Fruit fly (Drosophila melanogaster) whole organism, embryonic: ENCODE results near the gene eIF2gamma.
A peak's percentile ranks its signal among the peaks of the same experiment; 100 is the strongest.

Source experiments
- Abd-B ChIP-seq: fragments of 200-800 bp; sonication (Bioruptor generic); optimal IDR thresholded peaks from 2 replicates; lab custom pipeline; 2018; ENCODE audit warnings: missing biosample characterization, mild to moderate bottlenecking, missing genetic modification characterization, moderate library complexity
- Bgb ChIP-seq: fragments of 200-800 bp; sonication (Bioruptor generic); IDR thresholded peaks from 2 replicates; pipeline ENCODE4 v1.3.6; 2022; ENCODE audit warnings: missing biosample characterization, missing genetic modification characterization; ENCODE audit not compliant: partially characterized antibody
- CG10147 ChIP-seq: fragments of 200-800 bp; sonication (Bioruptor generic); optimal IDR thresholded peaks from 2 replicates; lab custom pipeline; 2019; ENCODE audit warnings: missing biosample characterization, mild to moderate bottlenecking, missing genetic modification characterization, moderate library complexity
- CG11398 ChIP-seq: fragments of 200-800 bp; sonication (Bioruptor generic); optimal IDR thresholded peaks from 2 replicates; lab custom pipeline; 2016; ENCODE audit warnings: missing biosample characterization, missing genetic modification characterization
- CG12391 ChIP-seq: fragments of 200-800 bp; sonication (Bioruptor generic); optimal IDR thresholded peaks from 3 replicates; lab custom pipeline; 2018; ENCODE audit warnings: missing biosample characterization, mild to moderate bottlenecking, missing genetic modification characterization, moderate library complexity
- CG14014 ChIP-seq: fragments of 200-800 bp; sonication (Bioruptor generic); IDR thresholded peaks from 2 replicates; pipeline ENCODE4 v1.3.6; 2022; ENCODE audit warnings: missing biosample characterization, missing genetic modification characterization
- CG14050 ChIP-seq: fragments of 200-800 bp; sonication (Bioruptor generic); IDR thresholded peaks from 3 replicates; pipeline ENCODE4 v1.3.6; 2022; ENCODE audit warnings: missing biosample characterization, missing genetic modification characterization
- CG14965 ChIP-seq: fragments of 200-800 bp; sonication (Bioruptor generic); optimal IDR thresholded peaks from 2 replicates; lab custom pipeline; 2016; ENCODE audit warnings: missing biosample characterization, missing genetic modification characterization, borderline replicate concordance
- CG15696 ChIP-seq: fragments of 200-800 bp; sonication (Bioruptor generic); optimal IDR thresholded peaks from 2 replicates; lab custom pipeline; 2019; ENCODE audit warnings: missing biosample characterization, mild to moderate bottlenecking, missing genetic modification characterization, moderate library complexity
- CG17912 ChIP-seq: fragments of 200-800 bp; sonication (Bioruptor generic); optimal IDR thresholded peaks from 2 replicates; lab custom pipeline; 2018; ENCODE audit warnings: missing biosample characterization, mild to moderate bottlenecking, missing genetic modification characterization
- CG2199 ChIP-seq: fragments of 200-800 bp; sonication (Bioruptor generic); IDR thresholded peaks from 3 replicates; pipeline ENCODE4 v1.3.6; 2022; ENCODE audit warnings: missing biosample characterization, missing genetic modification characterization
- CG32532 ChIP-seq: fragments of 200-800 bp; sonication (Bioruptor generic); IDR thresholded peaks from 2 replicates; pipeline ENCODE4 v1.3.6; 2022; ENCODE audit warnings: missing biosample characterization, missing genetic modification characterization
- CG3995 ChIP-seq: fragments of 200-800 bp; sonication (Bioruptor generic); optimal IDR thresholded peaks from 3 replicates; lab custom pipeline; 2016; ENCODE audit warnings: missing biosample characterization, missing genetic modification characterization
- CG4282 ChIP-seq: fragments of 200-800 bp; sonication (Bioruptor generic); optimal IDR thresholded peaks from 2 replicates; lab custom pipeline; 2016; ENCODE audit warnings: missing biosample characterization, missing genetic modification characterization
- CG4617 ChIP-seq: fragments of 200-800 bp; sonication (Bioruptor generic); optimal IDR thresholded peaks from 3 replicates; lab custom pipeline; 2016; ENCODE audit warnings: missing biosample characterization, missing genetic modification characterization, borderline replicate concordance
- CG4707 ChIP-seq: fragments of 200-800 bp; sonication (Bioruptor generic); optimal IDR thresholded peaks from 2 replicates; lab custom pipeline; 2018; ENCODE audit warnings: missing biosample characterization, mild to moderate bottlenecking, missing genetic modification characterization, moderate library complexity
- CG7372 ChIP-seq: fragments of 200-800 bp; sonication (Bioruptor generic); IDR thresholded peaks from 2 replicates; pipeline ENCODE4 v1.3.6; 2022; ENCODE audit warnings: missing biosample characterization, missing genetic modification characterization
- CG7839 ChIP-seq: fragments of 200-800 bp; sonication (Bioruptor generic); optimal IDR thresholded peaks from 3 replicates; lab custom pipeline; 2018; ENCODE audit warnings: missing biosample characterization, mild to moderate bottlenecking, missing genetic modification characterization, moderate library complexity
- CG9876 ChIP-seq: fragments of 200-800 bp; sonication (Bioruptor generic); optimal IDR thresholded peaks from 2 replicates; lab custom pipeline; 2016; ENCODE audit warnings: missing biosample characterization, missing genetic modification characterization
- Chrac-16 ChIP-seq: fragments of 200-800 bp; sonication (Bioruptor generic); optimal IDR thresholded peaks from 3 replicates; lab custom pipeline; 2016; ENCODE audit warnings: missing biosample characterization, missing genetic modification characterization
- CkIIα-i1 ChIP-seq: fragments of 200-800 bp; sonication (Bioruptor generic); IDR thresholded peaks from 2 replicates; pipeline ENCODE4 v1.3.6; 2022; ENCODE audit warnings: missing biosample characterization, missing genetic modification characterization
- Doc2 ChIP-seq: fragments of 200-800 bp; sonication (Bioruptor generic); IDR thresholded peaks from 2 replicates; pipeline ENCODE4 v1.3.6; 2022; ENCODE audit warnings: missing biosample characterization, missing genetic modification characterization
- ERR ChIP-seq: fragments of 200-800 bp; sonication (Bioruptor generic); optimal IDR thresholded peaks from 2 replicates; lab custom pipeline; 2016; ENCODE audit warnings: missing biosample characterization, missing genetic modification characterization
- Hr78 ChIP-seq, 2 experiments: fragments of 200-800 bp in 1 of 2; fragments of >200 bp in 1 of 2; sonication (Bioruptor generic) in 1 of 2; optimal IDR thresholded peaks; 2 replicates each; lab custom pipeline; 2017 to 2019; ENCODE audit warnings: missing biosample characterization in 2 of 2, missing genetic modification characterization in 2 of 2, mild to moderate bottlenecking in 1 of 2, moderate library complexity in 1 of 2
- Max ChIP-seq: fragments of 200-800 bp; sonication (Bioruptor generic); optimal IDR thresholded peaks from 2 replicates; lab custom pipeline; 2016; ENCODE audit warnings: missing biosample characterization, mild to moderate bottlenecking, missing genetic modification characterization
- Oli ChIP-seq: fragments of 200-800 bp; sonication (Bioruptor generic); optimal IDR thresholded peaks from 2 replicates; lab custom pipeline; 2018; ENCODE audit warnings: missing biosample characterization, mild to moderate bottlenecking, missing genetic modification characterization, moderate library complexity
- PHDP ChIP-seq: fragments of 200-800 bp; sonication (Bioruptor generic); optimal IDR thresholded peaks from 3 replicates; lab custom pipeline; 2018; ENCODE audit warnings: missing biosample characterization, mild to moderate bottlenecking, missing genetic modification characterization, moderate library complexity
- Pdp1 ChIP-seq, 2 experiments: fragments of 200-800 bp; sonication (Bioruptor generic); optimal IDR thresholded peaks; 3 replicates each; lab custom pipeline; 2016; ENCODE audit warnings: missing biosample characterization in 2 of 2, missing genetic modification characterization in 2 of 2, mild to moderate bottlenecking in 1 of 2, moderate library complexity in 1 of 2
- Ravus ChIP-seq: fragments of 200-800 bp; sonication (Bioruptor generic); IDR thresholded peaks from 2 replicates; pipeline ENCODE4 v1.3.6; 2022; ENCODE audit warnings: missing biosample characterization, missing genetic modification characterization
- Trl ChIP-seq, 3 experiments: fragments of >200 bp in 2 of 3; fragments of 200-800 bp in 1 of 3; sonication (Bioruptor generic) in 1 of 3; optimal IDR thresholded peaks; 2 replicates in 1 of 3; 3 replicates in 2 of 3; lab custom pipeline; 2016 to 2017; ENCODE audit warnings: missing biosample characterization in 1 of 3, missing genetic modification characterization in 1 of 3
- Vsx1 ChIP-seq: fragments of 200-800 bp; sonication (Bioruptor generic); optimal IDR thresholded peaks from 2 replicates; lab custom pipeline; 2017; ENCODE audit warnings: missing biosample characterization, mild to moderate bottlenecking, missing genetic modification characterization, missing genetic modification reagents
- YL-1 ChIP-seq: fragments of 200-800 bp; sonication (Bioruptor generic); optimal IDR thresholded peaks from 3 replicates; lab custom pipeline; 2017; ENCODE audit warnings: missing biosample characterization, mild to moderate bottlenecking, missing genetic modification characterization
- ab ChIP-seq: fragments of 200-800 bp; sonication (Bioruptor generic); optimal IDR thresholded peaks from 2 replicates; lab custom pipeline; 2016; ENCODE audit warnings: missing biosample characterization, missing genetic modification characterization
- amos ChIP-seq: fragments of 200-800 bp; sonication (Bioruptor generic); IDR thresholded peaks from 2 replicates; pipeline ENCODE4 v1.3.6; 2022; ENCODE audit warnings: missing biosample characterization, missing genetic modification characterization; ENCODE audit not compliant: partially characterized antibody
- ato ChIP-seq: fragments of 200-800 bp; sonication (Bioruptor generic); IDR thresholded peaks from 2 replicates; pipeline ENCODE4 v1.3.6; 2022; ENCODE audit warnings: missing biosample characterization, missing genetic modification characterization; ENCODE audit not compliant: partially characterized antibody
- btn ChIP-seq: fragments of 200-800 bp; sonication (Bioruptor generic); optimal IDR thresholded peaks from 2 replicates; lab custom pipeline; 2016; ENCODE audit warnings: missing biosample characterization, missing genetic modification characterization
- emc ChIP-seq: fragments of 200-800 bp; sonication (Bioruptor generic); optimal IDR thresholded peaks from 2 replicates; lab custom pipeline; 2016; ENCODE audit warnings: missing biosample characterization, missing genetic modification characterization
- eve ChIP-seq, 2 experiments: fragments of >200 bp; optimal IDR thresholded peaks; 2 replicates each; lab custom pipeline; 2017; ENCODE audit warnings: missing biosample characterization in 2 of 2, missing genetic modification characterization in 2 of 2
- eyg ChIP-seq: fragments of 200-800 bp; sonication (Bioruptor generic); optimal IDR thresholded peaks from 3 replicates; lab custom pipeline; 2016; ENCODE audit warnings: missing biosample characterization, missing genetic modification characterization
- gsb ChIP-seq: fragments of 200-800 bp; sonication (Bioruptor generic); IDR thresholded peaks from 2 replicates; pipeline ENCODE4 v1.3.6; 2022; ENCODE audit warnings: missing biosample characterization, missing genetic modification characterization
- jigr1 ChIP-seq: fragments of 200-800 bp; sonication (Bioruptor generic); IDR thresholded peaks from 3 replicates; pipeline ENCODE4 v1.3.6; 2022; ENCODE audit warnings: missing biosample characterization, missing genetic modification characterization
- lov ChIP-seq, 2 experiments: fragments of 200-800 bp in 1 of 2; fragments of >200 bp in 1 of 2; sonication (Bioruptor generic) in 1 of 2; IDR thresholded peaks in 1 of 2; optimal IDR thresholded peaks in 1 of 2; 2 replicates in 1 of 2; 3 replicates in 1 of 2; pipeline versions ENCODE4 v1.3.6 to Lab custom; 2017 to 2022; ENCODE audit warnings: missing biosample characterization in 1 of 2, missing genetic modification characterization in 1 of 2
- luna ChIP-seq: fragments of 200-800 bp; sonication (Bioruptor generic); optimal IDR thresholded peaks from 2 replicates; lab custom pipeline; 2016; ENCODE audit warnings: missing biosample characterization, missing genetic modification characterization
- ro ChIP-seq: fragments of 200-800 bp; sonication (Bioruptor generic); IDR thresholded peaks from 2 replicates; pipeline ENCODE4 v1.3.6; 2022; ENCODE audit warnings: missing biosample characterization, missing genetic modification characterization
- sd ChIP-seq: fragments of 200-800 bp; sonication (Bioruptor generic); optimal IDR thresholded peaks from 3 replicates; lab custom pipeline; 2018; ENCODE audit warnings: missing biosample characterization, mild to moderate bottlenecking, missing genetic modification characterization, moderate library complexity
- sens-2 ChIP-seq: fragments of 200-800 bp; sonication (Bioruptor generic); IDR thresholded peaks from 2 replicates; pipeline ENCODE4 v1.3.6; 2022; ENCODE audit warnings: missing biosample characterization, missing genetic modification characterization
- shn ChIP-seq: fragments of 200-800 bp; sonication (Bioruptor generic); optimal IDR thresholded peaks from 3 replicates; lab custom pipeline; 2016; ENCODE audit warnings: missing biosample characterization, missing genetic modification characterization
- so ChIP-seq: fragments of 200-800 bp; sonication (Bioruptor generic); IDR thresholded peaks from 3 replicates; pipeline ENCODE4 v1.3.6; 2022; ENCODE audit warnings: missing biosample characterization, missing genetic modification characterization
- sr ChIP-seq: fragments of 200-800 bp; sonication (Bioruptor generic); IDR thresholded peaks from 3 replicates; pipeline ENCODE4 v1.3.6; 2022; ENCODE audit warnings: missing biosample characterization, missing genetic modification characterization
- tup ChIP-seq: fragments of 200-800 bp; sonication (Bioruptor generic); optimal IDR thresholded peaks from 2 replicates; lab custom pipeline; 2016; ENCODE audit warnings: missing biosample characterization, mild to moderate bottlenecking, missing genetic modification characterization, moderate library complexity
- z ChIP-seq: fragments of 200-800 bp; sonication (Bioruptor generic); IDR thresholded peaks from 3 replicates; pipeline ENCODE4 v1.3.6; 2022; ENCODE audit warnings: missing biosample characterization, missing genetic modification characterization

The eIF2gamma gene

DNA sequence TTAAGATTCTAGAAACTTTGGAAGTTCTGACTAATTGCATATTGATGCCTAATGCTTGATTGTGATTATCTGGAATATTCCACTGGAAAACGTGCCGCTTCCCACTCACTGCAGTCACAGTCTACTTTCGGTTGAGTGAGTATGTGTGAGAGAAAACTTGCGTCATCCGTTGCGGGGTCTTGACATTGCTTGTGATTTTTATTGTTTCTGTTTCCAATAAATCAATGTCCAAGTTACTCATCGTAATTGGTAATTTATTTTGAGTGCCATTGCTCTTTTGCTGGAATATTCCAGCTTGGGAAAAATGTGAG lies 20.3 kb downstream of the eIF2gamma start:
- TF ChIP-seq sens-2 (GFP tag; lab: Robert Waterston, UW), result no peak
- no peak for TF ChIP-seq YL-1 (GFP tag; lab: Kevin White, UChicago)
- TF ChIP-seq CG14014, result no peak
- no peak for TF ChIP-seq so
- TF ChIP-seq CG11398 (GFP tag; lab: Kevin White, UChicago), result no peak
- TF ChIP-seq CG14965 (GFP tag; lab: Kevin White, UChicago), result no peak
- TF ChIP-seq Hr78 (GFP tag; optimal IDR thresholded peaks at IDR 0.05; lab: Kevin White, UChicago), result peak in 1 of 2 experiments; percentile 45
- no peak for TF ChIP-seq CG7372
- TF ChIP-seq PHDP (tag; lab: Kevin White, UChicago), result no peak
- TF ChIP-seq eve (GFP tag; optimal IDR thresholded peaks at IDR 0.05; lab: Kevin White, UChicago), result no peak
- no peak for TF ChIP-seq CG2199 (GFP tag; lab: Robert Waterston, UW)
- no peak for TF ChIP-seq CG4282 (GFP tag; lab: Kevin White, UChicago)
- no peak for TF ChIP-seq CG4617 (GFP tag; lab: Kevin White, UChicago)
- TF ChIP-seq CkIIα-i1 (GFP tag; lab: Robert Waterston, UW), result no peak
- TF ChIP-seq z (GFP tag; lab: Robert Waterston, UW), result peak; percentile 59; the same call in 1 of the 3 replicates
- no peak for TF ChIP-seq CG14050 (GFP tag; lab: Robert Waterston, UW)
- no peak for TF ChIP-seq tup (GFP tag; lab: Kevin White, UChicago)
- no peak for TF ChIP-seq Abd-B (GFP tag; lab: Kevin White, UChicago)
- TF ChIP-seq shn, result no peak
- TF ChIP-seq Max (GFP tag; lab: Kevin White, UChicago), result no peak
- no peak for TF ChIP-seq Doc2 (GFP tag; lab: Robert Waterston, UW)
- TF ChIP-seq amos (GFP tag; lab: Robert Waterston, UW), result no peak
- no peak for TF ChIP-seq ERR (GFP tag; lab: Kevin White, UChicago)
- TF ChIP-seq lov (optimal IDR thresholded peaks at IDR 0.05; lab: Kevin White, UChicago), result no peak
- TF ChIP-seq lov (GFP tag; IDR thresholded peaks at IDR 0.05; lab: Robert Waterston, UW), result no peak
- TF ChIP-seq gsb (GFP tag; lab: Robert Waterston, UW), result no peak
- no peak for TF ChIP-seq ato (GFP tag; lab: Robert Waterston, UW)
- TF ChIP-seq luna (GFP tag; lab: Kevin White, UChicago), result no peak
- TF ChIP-seq CG4707 (GFP tag; lab: Kevin White, UChicago), result no peak
- TF ChIP-seq sr (GFP tag; lab: Robert Waterston, UW), result peak; percentile 70
- no peak for TF ChIP-seq CG15696 (tag; lab: Kevin White, UChicago)
- no peak for TF ChIP-seq sd (tag; lab: Kevin White, UChicago)
- no peak for TF ChIP-seq ro (GFP tag; lab: Robert Waterston, UW)
- TF ChIP-seq CG3995 (GFP tag; lab: Kevin White, UChicago), result peak; percentile 46
- TF ChIP-seq eyg, result no peak
- TF ChIP-seq Oli (tag; lab: Kevin White, UChicago), result no peak
- peak; percentile 64 for TF ChIP-seq CG17912 (GFP tag; lab: Kevin White, UChicago)
- no peak for TF ChIP-seq jigr1
- TF ChIP-seq Ravus (GFP tag; lab: Robert Waterston, UW), result no peak
- TF ChIP-seq Pdp1 (GFP tag; optimal IDR thresholded peaks at IDR 0.05; lab: Kevin White, UChicago), result peak in 1 of 2 experiments; percentile 95
- TF ChIP-seq CG9876 (GFP tag; lab: Kevin White, UChicago), result no peak
- no peak for TF ChIP-seq Trl (optimal IDR thresholded peaks at IDR 0.05; lab: Kevin White, UChicago)
- TF ChIP-seq Trl (GFP tag; optimal IDR thresholded peaks at IDR 0.05; lab: Kevin White, UChicago), result no peak
- TF ChIP-seq CG7839 (tag; lab: Kevin White, UChicago), result no peak
- TF ChIP-seq CG12391 (tag; lab: Kevin White, UChicago), result no peak
- TF ChIP-seq emc (GFP tag; lab: Kevin White, UChicago), result no peak
- TF ChIP-seq ab (GFP tag; lab: Kevin White, UChicago), result no peak
- no peak for TF ChIP-seq Vsx1
- no peak for TF ChIP-seq btn
- 0 out of 2 replicates have a peak, but pooled peaks have one; percentile 40 for TF ChIP-seq CG32532 (GFP tag; lab: Robert Waterston, UW)
- no peak for TF ChIP-seq Chrac-16 (GFP tag; lab: Kevin White, UChicago)
- TF ChIP-seq CG10147 (GFP tag; lab: Kevin White, UChicago), result no peak
- TF ChIP-seq Bgb (GFP tag; lab: Robert Waterston, UW), result no peak
